Worm (Caenorhabditis elegans) whole organism, L3 larva: ENCODE measurements around the gene sma-6.

Source experiments
- R02D3.7 ChIP-seq: fragments of 150-350 bp; optimal IDR thresholded peaks from 2 replicates; lab custom pipeline; 2014; ENCODE audit warnings: missing biosample characterization, missing genetic modification characterization
- aly-2 ChIP-seq: fragments of 150-350 bp; optimal IDR thresholded peaks from 2 replicates; lab custom pipeline; 2014; ENCODE audit warnings: missing biosample characterization, missing genetic modification characterization
- ama-1 ChIP-seq: fragments of 150-350 bp; optimal IDR thresholded peaks from 2 replicates; lab custom pipeline; 2018
- ceh-28 ChIP-seq: fragments of 150-350 bp; optimal IDR thresholded peaks from 2 replicates; lab custom pipeline; 2014; ENCODE audit warnings: missing biosample characterization, missing genetic modification reagents, missing genetic modification characterization
- ceh-9 ChIP-seq: sonication (generic microtip); optimal IDR thresholded peaks from 2 replicates; lab custom pipeline; 2018; ENCODE audit warnings: missing biosample characterization, missing genetic modification characterization
- egl-5 ChIP-seq: fragments of 150-350 bp; optimal IDR thresholded peaks from 2 replicates; lab custom pipeline; 2017; ENCODE audit warnings: missing biosample characterization, missing genetic modification reagents, missing genetic modification characterization, inconsistent platforms
- elt-1 ChIP-seq: fragments of 150-350 bp; optimal IDR thresholded peaks from 2 replicates; lab custom pipeline; 2014; ENCODE audit warnings: missing biosample characterization, missing genetic modification characterization
- elt-2 ChIP-seq: sonication (generic microtip); optimal IDR thresholded peaks from 2 replicates; lab custom pipeline; 2016; ENCODE audit warnings: missing genetic modification reagents, mild to moderate bottlenecking, missing genetic modification characterization, missing compliant biosample characterization
- elt-3 ChIP-seq, 3 experiments: fragments of 150-350 bp in 1 of 3; sonication (generic microtip) in 2 of 3; optimal IDR thresholded peaks; 2 replicates in 2 of 3; 4 replicates in 1 of 3; lab custom pipeline; 2014 to 2017; ENCODE audit warnings: missing biosample characterization in 3 of 3, missing genetic modification characterization in 3 of 3
- eor-1 ChIP-seq, 2 experiments: fragments of 150-350 bp; optimal IDR thresholded peaks; 2 replicates each; lab custom pipeline; 2014 to 2018; ENCODE audit warnings: missing biosample characterization in 2 of 2, missing genetic modification characterization in 2 of 2
- fkh-10 ChIP-seq: sonication (generic microtip); optimal IDR thresholded peaks from 2 replicates; lab custom pipeline; 2017; ENCODE audit warnings: missing biosample characterization, missing genetic modification reagents, missing genetic modification characterization
- fkh-2 ChIP-seq: fragments of 150-350 bp; optimal IDR thresholded peaks from 2 replicates; lab custom pipeline; 2014; ENCODE audit warnings: missing biosample characterization, missing genetic modification reagents, missing genetic modification characterization
- fos-1 ChIP-seq: fragments of 150-350 bp; optimal IDR thresholded peaks from 2 replicates; lab custom pipeline; 2014; ENCODE audit warnings: missing biosample characterization, missing genetic modification characterization
- hmg-11 ChIP-seq: sonication (generic microtip); optimal IDR thresholded peaks from 2 replicates; lab custom pipeline; 2016; ENCODE audit warnings: missing genetic modification characterization, missing compliant biosample characterization
- jun-1 ChIP-seq: fragments of 150-350 bp; optimal IDR thresholded peaks from 2 replicates; lab custom pipeline; 2014; ENCODE audit warnings: missing biosample characterization, missing genetic modification reagents, missing genetic modification characterization
- lin-15B ChIP-seq: fragments of 150-350 bp; optimal IDR thresholded peaks from 2 replicates; lab custom pipeline; 2014; ENCODE audit warnings: missing biosample characterization, missing genetic modification characterization
- lin-39 ChIP-seq: fragments of 150-350 bp; optimal IDR thresholded peaks from 2 replicates; lab custom pipeline; 2018; ENCODE audit warnings: missing biosample characterization, missing genetic modification reagents, missing genetic modification characterization
- lsy-12 ChIP-seq: sonication (generic microtip); optimal IDR thresholded peaks from 2 replicates; lab custom pipeline; 2016; ENCODE audit warnings: mild to moderate bottlenecking, missing genetic modification characterization, missing compliant biosample characterization
- mdl-1 ChIP-seq: fragments of 150-350 bp; optimal IDR thresholded peaks from 2 replicates; lab custom pipeline; 2014; ENCODE audit warnings: missing biosample characterization, missing genetic modification characterization
- mml-1 ChIP-seq: fragments of 150-350 bp; sonication (generic microtip); optimal IDR thresholded peaks from 3 replicates; lab custom pipeline; 2014; ENCODE audit warnings: missing biosample characterization, missing genetic modification characterization
- nfya-1 ChIP-seq: sonication (generic microtip); optimal IDR thresholded peaks from 2 replicates; lab custom pipeline; 2017; ENCODE audit warnings: missing genetic modification characterization, mild to moderate bottlenecking, missing compliant biosample characterization, antibody characterized with exemption, moderate library complexity; ENCODE audit not compliant: insufficient read depth
- nhr-11 ChIP-seq: fragments of 150-350 bp; optimal IDR thresholded peaks from 2 replicates; lab custom pipeline; 2014; ENCODE audit warnings: missing biosample characterization, missing genetic modification characterization
- nhr-12 ChIP-seq: fragments of 150-350 bp; optimal IDR thresholded peaks from 2 replicates; lab custom pipeline; 2014; ENCODE audit warnings: missing biosample characterization, missing genetic modification characterization
- nhr-23 ChIP-seq: fragments of 150-350 bp; optimal IDR thresholded peaks from 2 replicates; lab custom pipeline; 2014; ENCODE audit warnings: missing biosample characterization, missing genetic modification reagents, missing genetic modification characterization
- nhr-237 ChIP-seq: fragments of 150-350 bp; optimal IDR thresholded peaks from 2 replicates; lab custom pipeline; 2014; ENCODE audit warnings: missing biosample characterization, missing genetic modification characterization
- nhr-25 ChIP-seq: sonication (generic microtip); optimal IDR thresholded peaks from 2 replicates; lab custom pipeline; 2017; ENCODE audit warnings: missing biosample characterization, missing genetic modification characterization
- nhr-28 ChIP-seq: fragments of 150-350 bp; optimal IDR thresholded peaks from 2 replicates; lab custom pipeline; 2014; ENCODE audit warnings: missing biosample characterization, missing genetic modification characterization
- nhr-43 ChIP-seq: sonication (generic microtip); optimal IDR thresholded peaks from 2 replicates; lab custom pipeline; 2016; ENCODE audit warnings: mild to moderate bottlenecking, missing genetic modification characterization, missing compliant biosample characterization; ENCODE audit not compliant: poor library complexity, severe bottlenecking
- nhr-67 ChIP-seq: fragments of 150-350 bp; optimal IDR thresholded peaks from 2 replicates; lab custom pipeline; 2014; ENCODE audit warnings: missing biosample characterization, missing genetic modification characterization
- nhr-76 ChIP-seq: fragments of 150-350 bp; sonication (generic microtip); optimal IDR thresholded peaks from 5 replicates; lab custom pipeline; 2014; ENCODE audit warnings: missing biosample characterization, missing genetic modification characterization
- nhr-77 ChIP-seq: fragments of 150-350 bp; optimal IDR thresholded peaks from 2 replicates; lab custom pipeline; 2014; ENCODE audit warnings: missing biosample characterization, missing genetic modification characterization
- pha-4 ChIP-seq: fragments of 150-350 bp; optimal IDR thresholded peaks from 2 replicates; lab custom pipeline; 2014; ENCODE audit warnings: missing biosample characterization, missing genetic modification reagents, missing genetic modification characterization
- pqm-1 ChIP-seq: fragments of 150-350 bp; optimal IDR thresholded peaks from 2 replicates; lab custom pipeline; 2017; ENCODE audit warnings: missing biosample characterization, missing genetic modification characterization, inconsistent platforms
- skn-1 ChIP-seq: fragments of 150-350 bp; optimal IDR thresholded peaks from 2 replicates; lab custom pipeline; 2014; ENCODE audit warnings: missing biosample characterization, missing genetic modification characterization
- snpc-4 ChIP-seq: fragments of 150-350 bp; optimal IDR thresholded peaks from 2 replicates; lab custom pipeline; 2014; ENCODE audit warnings: missing biosample characterization, missing genetic modification characterization
- tbx-2 ChIP-seq: sonication (generic microtip); optimal IDR thresholded peaks from 2 replicates; lab custom pipeline; 2016; ENCODE audit warnings: mild to moderate bottlenecking, missing genetic modification characterization, missing compliant biosample characterization
- unc-39 ChIP-seq: sonication (generic microtip); optimal IDR thresholded peaks from 4 replicates; lab custom pipeline; 2017; ENCODE audit warnings: missing biosample characterization, missing genetic modification characterization
- unc-62 ChIP-seq: fragments of 150-350 bp; sonication (generic microtip); optimal IDR thresholded peaks from 4 replicates; lab custom pipeline; 2014; ENCODE audit warnings: missing biosample characterization, missing genetic modification reagents, missing genetic modification characterization
- zag-1 ChIP-seq: fragments of 150-350 bp; optimal IDR thresholded peaks from 2 replicates; lab custom pipeline; 2014; ENCODE audit warnings: missing biosample characterization, missing genetic modification characterization
- ztf-11 ChIP-seq: fragments of 150-350 bp; optimal IDR thresholded peaks from 2 replicates; lab custom pipeline; 2014; ENCODE audit warnings: missing biosample characterization, missing genetic modification characterization
- ztf-4 ChIP-seq: fragments of 150-350 bp; optimal IDR thresholded peaks from 2 replicates; lab custom pipeline; 2014; ENCODE audit warnings: missing biosample characterization, missing genetic modification characterization

sma-6 gene

ce11 chrII:6320655-6321388, 3.5 kb upstream of the sma-6 start, which contains the start of gene efr-3:
Gene efr-3 (minus strand): TSS chrII:6321159.
- TF ChIP-seq lin-15B (tag; lab: Kevin White, UChicago) (peak; percentile 62), aly-2 (tag; lab: Kevin White, UChicago) (no peak), eor-1 (tag; optimal IDR thresholded peaks at IDR 0.05; lab: Kevin White, UChicago) (no peak), nhr-23 (tag; lab: Kevin White, UChicago) (peak; percentile 44), ceh-28 (tag; lab: Kevin White, UChicago) (peak; percentile 79), mdl-1 (tag; lab: Kevin White, UChicago) (no peak), ztf-11 (tag; lab: Kevin White, UChicago) (no peak), pqm-1 (tag; lab: Kevin White, UChicago) (peak; percentile 44), pha-4 (peak; percentile 71), nfya-1 (tag; lab: Kevin White, UChicago) (peak; percentile 63), unc-39 (tag; lab: Kevin White, UChicago) (no peak), unc-62 (GFP tag; lab: Kevin White, UChicago) (no peak), nhr-25 (tag; lab: Kevin White, UChicago) (no peak), nhr-43 (no peak)

- TF ChIP-seq mml-1 (tag; lab: Kevin White, UChicago) (no peak), elt-1 (no peak), lin-39 (tag; lab: Kevin White, UChicago) (no peak), lsy-12 (tag; lab: Kevin White, UChicago) (no peak), ceh-28 (tag; lab: Kevin White, UChicago) (no peak), nhr-11 (tag; lab: Kevin White, UChicago) (no peak), nhr-237 (tag; lab: Kevin White, UChicago) (no peak)
- TF ChIP-seq, all 47 proteins: peak for 0
Measured at ce11 chrII:6322081-6322480, 2.2 kb upstream of the sma-6 start.

DNA sequence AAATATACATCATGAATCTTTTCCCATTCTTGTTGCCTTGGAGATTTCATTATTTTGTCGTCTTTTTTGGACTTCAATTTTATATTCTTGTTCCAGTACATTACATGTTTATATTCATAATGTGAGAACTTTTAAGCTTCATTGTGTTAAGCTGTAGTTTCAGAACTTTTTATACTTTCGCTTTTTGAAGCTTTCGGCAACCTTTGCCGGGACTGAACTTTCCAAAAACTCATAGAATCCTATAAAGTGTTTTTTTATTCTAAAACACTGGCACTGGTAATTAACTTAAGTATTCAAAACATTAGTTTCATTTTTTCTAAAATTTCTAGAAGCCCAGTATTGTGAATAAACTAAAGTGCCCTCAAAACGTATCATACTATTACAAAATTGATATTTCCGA, 1.3 kb upstream of the sma-6 start, which contains the start of gene C32D5.4:
Gene C32D5.4 (minus strand): TSS at position 101 of the 400 bp plus-strand sequence.
- no peak for TF ChIP-seq skn-1 (tag; lab: Kevin White, UChicago)
- no peak for TF ChIP-seq aly-2 (tag; lab: Kevin White, UChicago)
- TF ChIP-seq pqm-1 (tag; lab: Kevin White, UChicago): no peak
- no peak for TF ChIP-seq ceh-28 (tag; lab: Kevin White, UChicago)
- no peak for TF ChIP-seq egl-5 (tag; lab: Kevin White, UChicago)
- no peak for TF ChIP-seq nhr-237 (tag; lab: Kevin White, UChicago)
- TF ChIP-seq lin-15B (tag; lab: Kevin White, UChicago): no peak
- no peak for TF ChIP-seq nhr-76 (tag; lab: Kevin White, UChicago)
- TF ChIP-seq ceh-9: no peak
- TF ChIP-seq zag-1 (tag; lab: Kevin White, UChicago): no peak
- no peak for TF ChIP-seq mml-1 (tag; lab: Kevin White, UChicago)
- no peak for TF ChIP-seq eor-1 (tag; optimal IDR thresholded peaks at IDR 0.05; lab: Kevin White, UChicago)
- TF ChIP-seq tbx-2 (tag; lab: Kevin White, UChicago): no peak
- no peak for TF ChIP-seq nhr-23 (tag; lab: Kevin White, UChicago)
- no peak for TF ChIP-seq fos-1 (tag; lab: Kevin White, UChicago)
- no peak for TF ChIP-seq elt-3 (tag; optimal IDR thresholded peaks at IDR 0.05; lab: Kevin White, UChicago)
- TF ChIP-seq jun-1: no peak
- TF ChIP-seq elt-1: no peak
- TF ChIP-seq nhr-43: no peak
- TF ChIP-seq fkh-10 (GFP tag; lab: Kevin White, UChicago): no peak

DNA sequence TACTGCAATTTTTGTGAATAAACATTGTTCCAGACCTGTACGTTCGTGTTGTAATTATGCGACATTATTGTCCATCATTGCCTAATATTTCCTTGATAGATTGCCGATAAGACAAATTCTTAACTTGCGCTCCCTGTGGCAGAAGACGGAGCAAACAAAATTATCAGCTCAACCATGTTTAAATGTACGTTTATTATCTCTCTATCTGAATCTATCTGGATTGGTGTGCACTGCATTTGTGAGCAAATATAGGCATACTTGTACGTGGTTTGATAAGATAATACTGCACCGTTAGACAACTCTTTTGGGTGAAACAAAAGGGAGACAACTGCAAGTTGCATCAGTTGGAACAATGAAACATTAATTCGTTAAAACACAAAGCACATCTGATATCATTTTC, 3.0 kb downstream of the sma-6 start:
- TF ChIP-seq lsy-12 (tag; lab: Kevin White, UChicago) (no peak), elt-1 (no peak), nhr-25 (tag; lab: Kevin White, UChicago) (no peak), unc-39 (tag; lab: Kevin White, UChicago) (no peak), elt-3 (tag; optimal IDR thresholded peaks at IDR 0.05; lab: Kevin White, UChicago) (no peak), ztf-11 (tag; lab: Kevin White, UChicago) (no peak), R02D3.7 (tag; lab: Kevin White, UChicago) (no peak), pha-4 (peak; percentile 41), nhr-11 (tag; lab: Kevin White, UChicago) (no peak), eor-1 (tag; optimal IDR thresholded peaks at IDR 0.05; lab: Kevin White, UChicago) (no peak), hmg-11 (tag; lab: Kevin White, UChicago) (no peak), lin-15B (tag; lab: Kevin White, UChicago) (no peak), nhr-67 (no peak), nhr-28 (tag; lab: Kevin White, UChicago) (no peak), mdl-1 (tag; lab: Kevin White, UChicago) (no peak), nhr-12 (tag; lab: Kevin White, UChicago) (no peak), ztf-4 (no peak), egl-5 (tag; lab: Kevin White, UChicago) (no peak), nhr-77 (no peak), nfya-1 (tag; lab: Kevin White, UChicago) (peak; percentile 4), nhr-76 (tag; lab: Kevin White, UChicago) (no peak), ama-1 (lab: Kevin White, UChicago) (no peak), skn-1 (tag; lab: Kevin White, UChicago) (peak; percentile 39), nhr-237 (tag; lab: Kevin White, UChicago) (no peak), elt-2 (tag; lab: Kevin White, UChicago) (peak; percentile 99), pqm-1 (tag; lab: Kevin White, UChicago) (peak; percentile 98), lin-39 (tag; lab: Kevin White, UChicago) (no peak), nhr-23 (tag; lab: Kevin White, UChicago) (no peak), ceh-28 (tag; lab: Kevin White, UChicago) (no peak), mml-1 (tag; lab: Kevin White, UChicago) (no peak), snpc-4 (tag; lab: Kevin White, UChicago) (no peak), zag-1 (tag; lab: Kevin White, UChicago) (no peak), tbx-2 (tag; lab: Kevin White, UChicago) (no peak), fkh-2 (no peak)
